Worm (Caenorhabditis elegans) whole organism, late embryonic: ENCODE results near the gene srg-59.

Source experiments
- F13H6.1 ChIP-seq: sonication (generic microtip); optimal IDR thresholded peaks from 2 replicates; lab custom pipeline; 2016; ENCODE audit warnings: missing genetic modification characterization, missing compliant biosample characterization
- K09A11.1 ChIP-seq: sonication (generic microtip); optimal IDR thresholded peaks from 2 replicates; lab custom pipeline; 2017; ENCODE audit warnings: antibody characterized with exemption, mild to moderate bottlenecking, missing genetic modification characterization, missing compliant biosample characterization; ENCODE audit not compliant: insufficient read depth
- T23F11.4 ChIP-seq: fragments of 200-800 bp; sonication (Bioruptor generic); optimal IDR thresholded peaks from 2 replicates; lab custom pipeline; 2018; ENCODE audit warnings: mild to moderate bottlenecking, missing genetic modification characterization, missing compliant biosample characterization
- Y22D7AL.16 ChIP-seq: sonication (generic microtip); optimal IDR thresholded peaks from 2 replicates; lab custom pipeline; 2016; ENCODE audit warnings: missing genetic modification characterization, missing compliant biosample characterization
- ahr-1 ChIP-seq: sonication (generic microtip); optimal IDR thresholded peaks from 2 replicates; lab custom pipeline; 2016; ENCODE audit warnings: missing genetic modification characterization, missing compliant biosample characterization
- ceh-14 ChIP-seq: sonication (generic microtip); optimal IDR thresholded peaks from 2 replicates; lab custom pipeline; 2016; ENCODE audit warnings: missing genotype, missing genetic modification characterization, missing compliant biosample characterization
- ceh-18 ChIP-seq: sonication (generic microtip); optimal IDR thresholded peaks from 2 replicates; lab custom pipeline; 2016; ENCODE audit warnings: missing genetic modification characterization, missing compliant biosample characterization
- ceh-22 ChIP-seq: sonication (generic microtip); optimal IDR thresholded peaks from 2 replicates; lab custom pipeline; 2017; ENCODE audit warnings: missing biosample characterization, missing genetic modification characterization
- che-1 ChIP-seq: sonication (generic microtip); optimal IDR thresholded peaks from 2 replicates; lab custom pipeline; 2016; ENCODE audit warnings: mild to moderate bottlenecking, missing genetic modification characterization, missing compliant biosample characterization
- dmd-4 ChIP-seq: sonication (generic microtip); optimal IDR thresholded peaks from 2 replicates; lab custom pipeline; 2016; ENCODE audit warnings: borderline replicate concordance, missing genetic modification characterization, missing compliant biosample characterization
- dve-1 ChIP-seq: sonication (generic microtip); optimal IDR thresholded peaks from 2 replicates; lab custom pipeline; 2017; ENCODE audit warnings: antibody characterized with exemption, mild to moderate bottlenecking, missing genetic modification characterization, missing compliant biosample characterization
- elt-2 ChIP-seq: sonication (generic microtip); optimal IDR thresholded peaks from 2 replicates; lab custom pipeline; 2016; ENCODE audit warnings: missing genetic modification reagents, missing genetic modification characterization, missing compliant biosample characterization
- elt-4 ChIP-seq: sonication (generic microtip); optimal IDR thresholded peaks from 2 replicates; lab custom pipeline; 2016; ENCODE audit warnings: missing genetic modification characterization, missing compliant biosample characterization
- ets-4 ChIP-seq: sonication (generic microtip); optimal IDR thresholded peaks from 2 replicates; lab custom pipeline; 2016; ENCODE audit warnings: missing genetic modification characterization, missing compliant biosample characterization
- eyg-1 ChIP-seq: sonication (generic microtip); optimal IDR thresholded peaks from 2 replicates; lab custom pipeline; 2016; ENCODE audit warnings: missing genotype, missing genetic modification characterization, missing compliant biosample characterization
- fax-1 ChIP-seq: sonication (generic microtip); optimal IDR thresholded peaks from 2 replicates; lab custom pipeline; 2016; ENCODE audit warnings: missing genotype, missing genetic modification characterization, missing compliant biosample characterization
- fkh-6 ChIP-seq: sonication (generic microtip); optimal IDR thresholded peaks from 2 replicates; lab custom pipeline; 2016; ENCODE audit warnings: missing genetic modification characterization, missing compliant biosample characterization
- gmeb-2 ChIP-seq: sonication (generic microtip); optimal IDR thresholded peaks from 2 replicates; lab custom pipeline; 2016; ENCODE audit warnings: missing genetic modification characterization, inconsistent platforms, missing compliant biosample characterization
- hlh-30 ChIP-seq: sonication (generic microtip); optimal IDR thresholded peaks from 2 replicates; lab custom pipeline; 2017; ENCODE audit warnings: antibody characterized with exemption, missing genetic modification characterization, missing compliant biosample characterization; ENCODE audit not compliant: insufficient read depth
- lim-6 ChIP-seq: sonication (generic microtip); optimal IDR thresholded peaks from 2 replicates; lab custom pipeline; 2016; ENCODE audit warnings: missing genetic modification characterization, missing compliant biosample characterization
- lin-11 ChIP-seq: fragments of 200-800 bp; sonication (Bioruptor generic); optimal IDR thresholded peaks from 2 replicates; lab custom pipeline; 2018; ENCODE audit warnings: mild to moderate bottlenecking, missing genetic modification characterization, missing compliant biosample characterization
- madf-2 ChIP-seq: sonication (generic microtip); optimal IDR thresholded peaks from 2 replicates; lab custom pipeline; 2017; ENCODE audit warnings: missing genetic modification characterization, missing compliant biosample characterization
- mec-3 ChIP-seq: sonication (generic microtip); optimal IDR thresholded peaks from 2 replicates; lab custom pipeline; 2016; ENCODE audit warnings: borderline replicate concordance, missing genetic modification characterization, missing compliant biosample characterization
- nfya-1 ChIP-seq: sonication (generic microtip); optimal IDR thresholded peaks from 2 replicates; lab custom pipeline; 2017; ENCODE audit warnings: missing genetic modification characterization, mild to moderate bottlenecking, missing compliant biosample characterization, antibody characterized with exemption, moderate library complexity
- nhr-11 ChIP-seq: fragments of 150-350 bp; optimal IDR thresholded peaks from 2 replicates; lab custom pipeline; 2014; ENCODE audit warnings: missing biosample characterization, missing genetic modification characterization
- nhr-232 ChIP-seq: sonication (generic microtip); optimal IDR thresholded peaks from 2 replicates; lab custom pipeline; 2016; ENCODE audit warnings: missing genetic modification characterization, missing compliant biosample characterization
- pat-9 ChIP-seq: fragments of 200-800 bp; sonication (Bioruptor generic); optimal IDR thresholded peaks from 2 replicates; lab custom pipeline; 2018; ENCODE audit warnings: mild to moderate bottlenecking, missing genetic modification characterization, moderate library complexity, missing compliant biosample characterization
- pax-1 ChIP-seq: fragments of 150-350 bp; optimal IDR thresholded peaks from 2 replicates; lab custom pipeline; 2014; ENCODE audit warnings: missing biosample characterization, missing genetic modification characterization
- pha-2 ChIP-seq: sonication (generic microtip); optimal IDR thresholded peaks from 2 replicates; lab custom pipeline; 2017; ENCODE audit warnings: mild to moderate bottlenecking, missing genetic modification characterization, missing compliant biosample characterization
- pha-4 ChIP-seq: fragments of 150-350 bp; optimal IDR thresholded peaks from 2 replicates; lab custom pipeline; 2018; ENCODE audit warnings: missing biosample characterization, missing genetic modification reagents, missing genetic modification characterization
- pqm-1 ChIP-seq: sonication (generic microtip); optimal IDR thresholded peaks from 2 replicates; lab custom pipeline; 2016; ENCODE audit warnings: missing genetic modification characterization, missing compliant biosample characterization
- pros-1 ChIP-seq: fragments of 150-350 bp; optimal IDR thresholded peaks from 2 replicates; lab custom pipeline; 2014; ENCODE audit warnings: missing biosample characterization, missing genetic modification reagents, missing genetic modification characterization
- sdc-2 ChIP-seq: sonication (generic microtip); optimal IDR thresholded peaks from 2 replicates; lab custom pipeline; 2016; ENCODE audit warnings: missing genotype, missing genetic modification characterization, missing compliant biosample characterization
- sox-4 ChIP-seq: sonication (generic microtip); optimal IDR thresholded peaks from 2 replicates; lab custom pipeline; 2017; ENCODE audit warnings: mild to moderate bottlenecking, missing genetic modification characterization, inconsistent platforms, missing compliant biosample characterization
- syd-9 ChIP-seq: sonication (generic microtip); optimal IDR thresholded peaks from 2 replicates; lab custom pipeline; 2016; ENCODE audit warnings: mild to moderate bottlenecking, missing genetic modification characterization, moderate library complexity, missing compliant biosample characterization
- tbx-7 ChIP-seq: sonication (generic microtip); optimal IDR thresholded peaks from 2 replicates; lab custom pipeline; 2016; ENCODE audit warnings: missing genotype, missing genetic modification characterization, missing compliant biosample characterization
- ttx-3 ChIP-seq: sonication (generic microtip); optimal IDR thresholded peaks from 2 replicates; lab custom pipeline; 2016; ENCODE audit warnings: missing genetic modification reagents, missing genetic modification characterization, missing compliant biosample characterization
- unc-42 ChIP-seq: sonication (generic microtip); optimal IDR thresholded peaks from 2 replicates; lab custom pipeline; 2016; ENCODE audit warnings: missing genotype, missing genetic modification characterization, missing compliant biosample characterization
- ztf-16 ChIP-seq: sonication (generic microtip); optimal IDR thresholded peaks from 2 replicates; lab custom pipeline; 2017; ENCODE audit warnings: missing genetic modification characterization, missing compliant biosample characterization

The srg-59 gene

DNA sequence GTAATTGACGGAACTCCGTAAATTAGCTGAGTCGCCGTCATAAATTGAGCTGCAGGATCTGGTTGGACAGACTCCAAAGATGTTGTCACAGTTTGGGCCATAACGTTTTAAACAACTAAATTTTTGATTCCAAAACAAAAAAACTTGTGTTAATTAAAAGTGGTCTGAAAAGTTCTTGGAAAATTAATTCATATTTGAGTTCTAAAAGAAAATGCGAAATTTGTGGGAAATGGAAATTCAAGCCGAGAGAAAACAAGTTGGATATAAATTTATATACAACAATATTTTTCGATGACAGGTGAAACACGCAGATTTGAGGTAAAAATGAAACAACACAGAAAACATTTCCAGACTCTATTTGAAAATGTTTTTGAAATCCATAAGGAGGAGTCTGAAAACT lies at the start of gene srg-59:
TSS of gene srg-59 (minus strand) at position 101 of the 400 bp plus-strand sequence.
- TF ChIP-seq lim-6 (tag; lab: Kevin White, UChicago) = no peak

DNA sequence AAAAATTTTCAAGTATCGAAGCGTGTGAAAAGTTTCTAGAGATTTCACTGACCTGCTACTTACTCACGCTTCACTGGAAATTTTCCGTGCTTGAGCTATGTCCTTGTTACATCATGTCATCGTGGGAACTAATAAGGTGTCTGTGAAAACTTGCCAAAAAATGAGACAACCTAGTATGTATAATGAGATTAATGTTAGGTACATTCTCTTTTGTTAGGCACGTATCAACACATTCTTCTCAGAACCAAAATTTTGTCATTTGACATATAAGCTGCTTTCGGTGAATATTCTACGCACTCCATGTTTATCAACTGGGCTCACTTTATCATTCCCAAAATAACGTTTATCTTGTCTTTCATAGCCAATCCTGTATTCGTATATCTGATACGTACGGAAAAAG lies 48.9 kb upstream of the srg-59 start, which contains the start of gene srj-18:
TSS of gene srj-18 (plus strand) at position 301 of the 400 bp plus-strand sequence.
- TF ChIP-seq nfya-1 (tag; lab: Kevin White, UChicago) = no peak
- TF ChIP-seq pros-1 (tag; lab: Kevin White, UChicago) = no peak
- no peak for TF ChIP-seq syd-9 (tag; lab: Kevin White, UChicago)
- TF ChIP-seq ceh-18 = no peak
- no peak for TF ChIP-seq madf-2 (tag; lab: Kevin White, UChicago)
- no peak for TF ChIP-seq ztf-16 (tag; lab: Kevin White, UChicago)
- TF ChIP-seq che-1 (tag; lab: Kevin White, UChicago) = no peak
- no peak for TF ChIP-seq unc-42 (tag; lab: Kevin White, UChicago)
- no peak for TF ChIP-seq mec-3 (tag; lab: Kevin White, UChicago)

DNA sequence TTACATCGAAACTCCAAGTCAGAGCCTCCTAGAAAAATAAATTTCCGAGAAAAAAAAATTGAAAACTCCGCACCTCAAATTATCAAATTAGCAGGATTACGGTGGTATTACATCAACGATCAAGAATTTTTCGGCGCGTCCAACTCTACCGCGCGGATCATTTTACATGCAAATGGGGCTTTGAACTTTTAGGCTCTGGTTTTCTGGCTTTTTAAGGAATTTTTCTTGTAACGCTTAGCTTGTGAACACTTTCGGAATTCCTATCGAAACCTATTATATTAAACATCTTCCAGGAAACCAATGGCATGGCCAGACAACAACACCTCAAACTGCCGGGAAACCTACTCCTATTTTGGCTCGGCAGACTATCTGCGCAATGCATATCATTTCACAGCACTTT lies 46.4 kb upstream of the srg-59 start, which contains the start of gene srh-56:
TSS of gene srh-56 (plus strand) at position 301 of the 400 bp plus-strand sequence.
- TF ChIP-seq tbx-7 (no peak), gmeb-2 (no peak), elt-2 (no peak), ztf-16 (tag; lab: Kevin White, UChicago) (no peak), unc-42 (tag; lab: Kevin White, UChicago) (no peak), pat-9 (tag; lab: Kevin White, UChicago) (no peak), nhr-11 (no peak), ttx-3 (no peak), sox-4 (tag; lab: Kevin White, UChicago) (no peak), pros-1 (tag; lab: Kevin White, UChicago) (no peak), T23F11.4 (GFP tag; lab: Kevin White, UChicago) (no peak), ets-4 (tag; lab: Kevin White, UChicago) (no peak), fkh-6 (tag; lab: Kevin White, UChicago) (no peak), madf-2 (tag; lab: Kevin White, UChicago) (no peak), K09A11.1 (tag; lab: Kevin White, UChicago) (no peak), pha-2 (tag; lab: Kevin White, UChicago) (no peak), fax-1 (tag; lab: Kevin White, UChicago) (no peak), ceh-14 (tag; lab: Kevin White, UChicago) (no peak), Y22D7AL.16 (tag; lab: Kevin White, UChicago) (no peak)

DNA sequence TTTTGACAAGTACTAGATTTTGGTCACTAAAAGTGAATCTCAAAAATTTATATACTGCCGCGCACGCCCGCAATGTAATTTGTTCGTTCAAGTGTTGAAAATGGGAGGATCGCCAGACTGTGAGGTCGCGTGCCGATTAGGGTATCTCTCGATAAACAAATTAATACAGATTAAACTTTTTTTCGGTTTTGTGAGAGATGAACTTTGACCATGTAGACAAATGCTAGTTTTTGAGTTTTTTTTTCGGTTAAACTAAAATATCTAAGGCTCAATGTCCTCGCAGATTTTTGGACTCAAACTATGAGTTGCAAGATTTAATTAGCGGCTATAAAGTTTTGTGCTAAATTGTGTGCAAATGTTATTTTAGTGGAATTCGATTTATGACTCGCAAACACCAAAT lies 44.6 kb upstream of the srg-59 start, which contains the start of gene dhs-15:
TSS of gene dhs-15 (minus strand) at position 101 of the 400 bp plus-strand sequence.
- TF ChIP-seq pqm-1 (tag; lab: Kevin White, UChicago) (no peak), sox-4 (tag; lab: Kevin White, UChicago) (no peak), ceh-18 (no peak), eyg-1 (tag; lab: Kevin White, UChicago) (no peak), dmd-4 (tag; lab: Kevin White, UChicago) (no peak), hlh-30 (tag; lab: Kevin White, UChicago) (no peak), elt-4 (tag; lab: Kevin White, UChicago) (no peak), ahr-1 (no peak), ets-4 (tag; lab: Kevin White, UChicago) (no peak)

DNA sequence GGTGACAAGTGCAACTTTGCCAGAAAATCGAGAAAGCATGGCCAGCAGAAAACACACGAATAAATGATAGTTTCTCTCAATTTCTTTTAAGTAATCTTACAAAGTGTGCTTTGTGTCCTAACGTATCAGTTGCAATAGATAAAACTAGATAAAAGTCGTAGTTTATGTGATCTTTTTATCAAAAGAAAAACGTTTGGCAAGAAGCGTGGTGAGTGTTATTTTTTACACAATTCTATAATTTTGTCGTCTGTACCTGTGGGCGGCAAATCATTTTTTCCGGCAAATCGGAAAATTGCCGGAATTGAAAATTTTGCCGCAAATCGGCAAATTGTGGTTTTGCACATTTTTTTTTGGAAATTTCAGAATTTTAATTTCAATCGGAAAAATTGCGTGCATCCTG lies 42.3 kb upstream of the srg-59 start, which contains the start of gene R05D8.9:
TSS of gene R05D8.9 (minus strand) at position 101 of the 400 bp plus-strand sequence.
- no peak for TF ChIP-seq T23F11.4 (GFP tag; lab: Kevin White, UChicago)
- no peak for TF ChIP-seq ets-4 (tag; lab: Kevin White, UChicago)
- TF ChIP-seq F13H6.1 = no peak
- no peak for TF ChIP-seq syd-9 (tag; lab: Kevin White, UChicago)
- TF ChIP-seq pax-1 = no peak
- TF ChIP-seq lin-11 (tag; lab: Kevin White, UChicago) = no peak
- TF ChIP-seq ceh-22 (tag; lab: Kevin White, UChicago) = no peak
- TF ChIP-seq mec-3 (tag; lab: Kevin White, UChicago) = no peak
- no peak for TF ChIP-seq dve-1
- no peak for TF ChIP-seq nfya-1 (tag; lab: Kevin White, UChicago)
- TF ChIP-seq pha-4 = no peak
- TF ChIP-seq unc-42 (tag; lab: Kevin White, UChicago) = no peak
- TF ChIP-seq nhr-232 = no peak
- TF ChIP-seq sdc-2 = no peak
- no peak for TF ChIP-seq gmeb-2
